Worm (Caenorhabditis elegans) whole organism, L1 larva: ENCODE measurements around the gene rps-11.

Experiments used
- F16B12.6 ChIP-seq: fragments of 150-350 bp; optimal IDR thresholded peaks from 2 replicates; lab custom pipeline; 2014; ENCODE audit warnings: missing biosample characterization, missing genetic modification characterization
- ama-1 ChIP-seq: fragments of 150-350 bp; optimal IDR thresholded peaks from 2 replicates; lab custom pipeline; 2014
- blmp-1 ChIP-seq: fragments of 150-350 bp; optimal IDR thresholded peaks from 2 replicates; lab custom pipeline; 2014; ENCODE audit warnings: missing biosample characterization, missing genetic modification characterization
- ceh-63 ChIP-seq: fragments of 200-800 bp; sonication (Bioruptor generic); optimal IDR thresholded peaks from 2 replicates; lab custom pipeline; 2018; ENCODE audit warnings: mild to moderate bottlenecking, missing genetic modification characterization, missing compliant biosample characterization
- ceh-88 ChIP-seq: fragments of 200-800 bp; sonication (Bioruptor generic); IDR thresholded peaks from 2 replicates; pipeline ENCODE4 v1.3.6; 2022; ENCODE audit warnings: missing genetic modification characterization, missing compliant biosample characterization
- ceh-90 ChIP-seq: sonication (generic microtip); optimal IDR thresholded peaks from 2 replicates; lab custom pipeline; 2016; ENCODE audit warnings: missing genetic modification characterization, missing compliant biosample characterization
- ces-1 ChIP-seq: fragments of 150-350 bp; optimal IDR thresholded peaks from 2 replicates; lab custom pipeline; 2014; ENCODE audit warnings: missing biosample characterization, missing genetic modification reagents, missing genetic modification characterization
- dpl-1 ChIP-seq, 3 experiments: fragments of 150-350 bp in 2 of 3; sonication (generic microtip) in 1 of 3; optimal IDR thresholded peaks; 2 replicates each; lab custom pipeline; 2014 to 2017; ENCODE audit warnings: missing biosample characterization in 3 of 3, missing genetic modification characterization in 3 of 3, missing genetic modification reagents in 3 of 3
- efl-1 ChIP-seq, 4 experiments: fragments of 150-350 bp; optimal IDR thresholded peaks in 3 of 4; peaks in 1 of 4; 1 replicate in 1 of 4; 2 replicates in 3 of 4; lab custom pipeline; 2014; ENCODE audit warnings: missing biosample characterization in 2 of 4, missing genetic modification characterization in 2 of 4, missing genetic modification reagents in 2 of 4
- egl-13 ChIP-seq: sonication (generic microtip); optimal IDR thresholded peaks from 2 replicates; lab custom pipeline; 2016; ENCODE audit warnings: missing genotype, missing genetic modification reagents, missing genetic modification characterization, missing compliant biosample characterization
- egl-27 ChIP-seq, 2 experiments: fragments of 150-350 bp in 1 of 2; sonication (generic microtip); optimal IDR thresholded peaks; 3 replicates each; lab custom pipeline; 2017 to 2018; ENCODE audit warnings: missing biosample characterization in 2 of 2, missing genetic modification characterization in 2 of 2, missing genetic modification reagents in 2 of 2
- elt-2 ChIP-seq: sonication (generic microtip); optimal IDR thresholded peaks from 2 replicates; lab custom pipeline; 2016; ENCODE audit warnings: missing genetic modification characterization, mild to moderate bottlenecking, inconsistent platforms, missing compliant biosample characterization, missing genetic modification reagents
- elt-3 ChIP-seq, 6 experiments: fragments of 150-350 bp in 1 of 6; sonication (generic microtip); optimal IDR thresholded peaks; 2 replicates each; lab custom pipeline; 2017 to 2018; ENCODE audit warnings: missing biosample characterization in 6 of 6, missing genetic modification characterization in 6 of 6, inconsistent platforms in 1 of 6
- ets-5 ChIP-seq: fragments of 200-800 bp; sonication (Bioruptor generic); IDR thresholded peaks from 2 replicates; pipeline ENCODE4 v1.3.6; 2022; ENCODE audit warnings: missing genetic modification characterization, missing compliant biosample characterization
- fkh-10 ChIP-seq: sonication (generic microtip); optimal IDR thresholded peaks from 2 replicates; lab custom pipeline; 2017; ENCODE audit warnings: missing biosample characterization, missing genetic modification reagents, missing genetic modification characterization
- fkh-4 ChIP-seq: sonication (generic microtip); optimal IDR thresholded peaks from 2 replicates; lab custom pipeline; 2016; ENCODE audit warnings: missing compliant biosample characterization, missing genetic modification characterization, borderline replicate concordance
- fos-1 ChIP-seq: fragments of 150-350 bp; optimal IDR thresholded peaks from 2 replicates; lab custom pipeline; 2014; ENCODE audit warnings: missing biosample characterization, missing genetic modification characterization
- hlh-4 ChIP-seq: sonication (generic microtip); optimal IDR thresholded peaks from 2 replicates; lab custom pipeline; 2016; ENCODE audit warnings: mild to moderate bottlenecking, missing genetic modification characterization, missing compliant biosample characterization
- jun-1 ChIP-seq: fragments of 150-350 bp; optimal IDR thresholded peaks from 2 replicates; lab custom pipeline; 2014; ENCODE audit warnings: missing biosample characterization, missing genetic modification reagents, missing genetic modification characterization
- lin-35 ChIP-seq, 2 experiments: fragments of 150-350 bp; optimal IDR thresholded peaks; 2 replicates each; lab custom pipeline; 2014; ENCODE audit warnings: missing biosample characterization in 2 of 2, missing genetic modification characterization in 2 of 2, missing genetic modification reagents in 2 of 2
- lsy-2 ChIP-seq, 2 experiments: fragments of 150-350 bp; optimal IDR thresholded peaks; 2 replicates each; lab custom pipeline; 2014; ENCODE audit warnings: missing biosample characterization in 2 of 2, missing genetic modification characterization in 2 of 2
- mab-9 ChIP-seq: fragments of 200-800 bp; sonication (Bioruptor generic); IDR thresholded peaks from 2 replicates; pipeline ENCODE4 v1.3.6; 2022; ENCODE audit warnings: missing genetic modification reagents, missing genetic modification characterization, missing compliant biosample characterization
- mdl-1 ChIP-seq, 2 experiments: fragments of 150-350 bp; optimal IDR thresholded peaks; 2 replicates each; lab custom pipeline; 2014 to 2017; ENCODE audit warnings: missing biosample characterization in 2 of 2, missing genetic modification characterization in 2 of 2, inconsistent platforms in 1 of 2
- mef-2 ChIP-seq: fragments of 150-350 bp; optimal IDR thresholded peaks from 2 replicates; lab custom pipeline; 2014; ENCODE audit warnings: missing biosample characterization, missing genetic modification characterization
- mep-1 ChIP-seq: fragments of 150-350 bp; optimal IDR thresholded peaks from 2 replicates; lab custom pipeline; 2014; ENCODE audit warnings: missing biosample characterization, missing genetic modification characterization
- nhr-12 ChIP-seq: sonication (generic microtip); optimal IDR thresholded peaks from 2 replicates; lab custom pipeline; 2017; ENCODE audit warnings: missing biosample characterization, missing genetic modification characterization
- nhr-237 ChIP-seq: fragments of 150-350 bp; optimal IDR thresholded peaks from 2 replicates; lab custom pipeline; 2014; ENCODE audit warnings: missing biosample characterization, missing genetic modification characterization
- nhr-28 ChIP-seq: fragments of 150-350 bp; optimal IDR thresholded peaks from 2 replicates; lab custom pipeline; 2014; ENCODE audit warnings: missing biosample characterization, missing genetic modification characterization
- nhr-47 ChIP-seq: sonication (generic microtip); optimal IDR thresholded peaks from 2 replicates; lab custom pipeline; 2016; ENCODE audit warnings: mild to moderate bottlenecking, missing genetic modification characterization, moderate library complexity, missing compliant biosample characterization
- nhr-71 ChIP-seq: sonication (generic microtip); optimal IDR thresholded peaks from 2 replicates; lab custom pipeline; 2016; ENCODE audit warnings: mild to moderate bottlenecking, missing genetic modification characterization, moderate library complexity, missing compliant biosample characterization
- nhr-90 ChIP-seq: sonication (generic microtip); optimal IDR thresholded peaks from 2 replicates; lab custom pipeline; 2016; ENCODE audit warnings: mild to moderate bottlenecking, missing genetic modification characterization, missing compliant biosample characterization; ENCODE audit not compliant: poor library complexity
- pax-3 ChIP-seq: fragments of 200-800 bp; sonication (Bioruptor generic); optimal IDR thresholded peaks from 2 replicates; lab custom pipeline; 2018; ENCODE audit warnings: mild to moderate bottlenecking, missing genetic modification characterization, moderate library complexity, missing compliant biosample characterization
- rnt-1 ChIP-seq: sonication (generic microtip); optimal IDR thresholded peaks from 2 replicates; lab custom pipeline; 2016; ENCODE audit warnings: mild to moderate bottlenecking, missing genetic modification characterization, moderate library complexity, missing compliant biosample characterization
- snpc-4 ChIP-seq: fragments of 150-350 bp; optimal IDR thresholded peaks from 2 replicates; lab custom pipeline; 2014; ENCODE audit warnings: missing biosample characterization, missing genetic modification characterization
- sptf-1 ChIP-seq: fragments of 150-350 bp; optimal IDR thresholded peaks from 2 replicates; lab custom pipeline; 2014; ENCODE audit warnings: missing biosample characterization, missing genetic modification characterization
- sup-37 ChIP-seq: fragments of 200-800 bp; sonication (Bioruptor generic); optimal IDR thresholded peaks from 2 replicates; lab custom pipeline; 2018; ENCODE audit warnings: mild to moderate bottlenecking, missing genetic modification characterization, missing compliant biosample characterization
- swsn-7 ChIP-seq: sonication (generic microtip); optimal IDR thresholded peaks from 2 replicates; lab custom pipeline; 2016; ENCODE audit warnings: missing genetic modification characterization, missing compliant biosample characterization
- tbx-2 ChIP-seq: sonication (generic microtip); optimal IDR thresholded peaks from 2 replicates; lab custom pipeline; 2016; ENCODE audit warnings: missing genetic modification characterization, missing compliant biosample characterization
- tlp-1 ChIP-seq: fragments of 150-350 bp; optimal IDR thresholded peaks from 2 replicates; lab custom pipeline; 2014; ENCODE audit warnings: missing biosample characterization, missing genetic modification characterization
- unc-130 ChIP-seq: fragments of 150-350 bp; optimal IDR thresholded peaks from 2 replicates; lab custom pipeline; 2017; ENCODE audit warnings: missing biosample characterization, missing genetic modification characterization, inconsistent platforms
- unc-98 ChIP-seq: fragments of 200-800 bp; sonication (Bioruptor generic); IDR thresholded peaks from 2 replicates; pipeline ENCODE4 v1.3.6; 2022; ENCODE audit warnings: missing genetic modification characterization, missing compliant biosample characterization
- zag-1 ChIP-seq: fragments of 150-350 bp; optimal IDR thresholded peaks from 2 replicates; lab custom pipeline; 2014; ENCODE audit warnings: missing biosample characterization, missing genetic modification characterization
- zip-4 ChIP-seq: fragments of 200-800 bp; sonication (Bioruptor generic); optimal IDR thresholded peaks from 2 replicates; lab custom pipeline; 2018; ENCODE audit warnings: mild to moderate bottlenecking, missing genetic modification characterization, moderate library complexity, missing compliant biosample characterization

Gene rps-11

ce11 chrIV:11594191-11594673, 8.2 kb upstream of the rps-11 start, which contains the start of gene mig-38 (continued):
- TF ChIP-seq fos-1 (tag; lab: Kevin White, UChicago) (no peak), egl-27 (tag; optimal IDR thresholded peaks at IDR 0.05; lab: Kevin White, UChicago) (no peak)
- TF ChIP-seq, all 84 proteins: peak for 36

DNA sequence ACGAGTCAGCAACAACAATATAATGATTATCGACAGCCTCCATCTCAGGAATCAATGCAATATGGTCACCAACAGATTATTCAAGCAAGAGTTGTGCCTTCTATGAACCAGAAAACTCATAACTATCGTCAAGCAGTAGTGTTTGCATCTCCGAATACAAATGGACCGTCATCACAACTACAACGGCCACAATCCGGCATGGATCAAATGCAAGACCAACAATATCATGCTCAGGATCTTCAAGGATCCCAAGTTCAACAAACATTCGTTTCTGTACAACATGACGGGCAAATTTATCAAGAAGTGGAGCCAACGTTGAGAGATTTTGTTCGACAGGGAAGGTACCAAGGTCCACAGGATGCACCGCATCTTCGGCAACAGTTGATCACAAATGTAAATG, 5.4 kb upstream of the rps-11 start:
- no peak for TF ChIP-seq nhr-71 (tag; lab: Kevin White, UChicago)
- TF ChIP-seq fkh-4 (tag; lab: Kevin White, UChicago): no peak
- no peak for TF ChIP-seq elt-2 (tag; lab: Kevin White, UChicago)
- no peak for TF ChIP-seq lsy-2 (tag; optimal IDR thresholded peaks at IDR 0.05; lab: Kevin White, UChicago)
- no peak for TF ChIP-seq blmp-1 (tag; lab: Kevin White, UChicago)
- TF ChIP-seq pax-3 (tag; lab: Kevin White, UChicago): no peak
- TF ChIP-seq egl-13 (tag; lab: Kevin White, UChicago): no peak
- no peak for TF ChIP-seq zip-4 (GFP tag; lab: Kevin White, UChicago)
- no peak for TF ChIP-seq hlh-4
- no peak for TF ChIP-seq nhr-90 (tag; lab: Kevin White, UChicago)

- peak; percentile 3 for TF ChIP-seq rnt-1 (tag; lab: Kevin White, UChicago)
- no peak for TF ChIP-seq sup-37 (GFP tag; lab: Kevin White, UChicago)
- peak; percentile 27 for TF ChIP-seq blmp-1 (tag; lab: Kevin White, UChicago)
- TF ChIP-seq mdl-1 (tag; optimal IDR thresholded peaks at IDR 0.05; lab: Kevin White, UChicago): no peak
- TF ChIP-seq fkh-10 (GFP tag; lab: Kevin White, UChicago): no peak
- TF ChIP-seq, all 84 proteins: peak for 2
These were observed 2.7 kb upstream of the rps-11 start for ce11 chrIV:11599717-11600116.

DNA sequence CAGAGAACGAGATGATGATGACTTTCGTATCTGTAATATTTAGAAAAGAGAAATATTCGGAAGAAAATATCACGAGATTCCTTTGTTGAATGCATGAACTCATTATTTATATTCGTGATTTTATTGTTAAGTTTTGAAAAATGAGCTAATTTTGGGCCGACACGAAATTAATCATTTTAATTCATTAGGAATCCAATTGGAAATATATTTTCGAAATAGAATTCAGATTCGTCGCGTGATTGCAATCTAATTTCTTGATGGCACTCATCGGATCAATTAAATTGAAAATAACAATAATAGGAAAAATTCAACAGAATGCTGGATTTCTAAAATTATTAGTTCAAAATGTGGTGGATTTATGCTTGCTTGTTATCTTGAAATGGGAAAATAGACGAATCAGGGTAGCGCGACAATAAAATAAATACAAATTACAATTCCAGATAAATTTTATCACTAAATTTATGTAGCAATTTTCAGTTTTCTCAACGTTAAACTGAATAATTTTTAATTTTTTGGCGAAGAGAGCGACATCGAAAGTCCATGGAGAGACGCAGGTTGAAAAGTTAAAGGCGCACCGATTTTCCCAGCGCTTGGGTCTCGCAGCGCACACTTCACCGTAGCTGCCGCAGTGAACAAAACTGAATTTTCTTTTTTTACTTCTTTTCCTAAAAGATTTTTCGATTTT, 578 bp upstream of the rps-11 start:
- peak; percentile 25 for TF ChIP-seq zag-1 (tag; lab: Kevin White, UChicago)
- no peak for TF ChIP-seq ets-5 (GFP tag; lab: Robert Waterston, UW)
- TF ChIP-seq F16B12.6 (tag; lab: Kevin White, UChicago): peak; percentile 22
- TF ChIP-seq mdl-1 (tag; optimal IDR thresholded peaks at IDR 0.05; lab: Kevin White, UChicago): peak in 1 of 2 experiments; percentile 60
- TF ChIP-seq ceh-63 (GFP tag; lab: Kevin White, UChicago): no peak
- TF ChIP-seq nhr-47: peak; percentile 81
- peak in 1 of 6 experiments; percentile 52 for TF ChIP-seq elt-3 (tag; optimal IDR thresholded peaks at IDR 0.05; lab: Kevin White, UChicago)
- TF ChIP-seq fkh-10 (GFP tag; lab: Kevin White, UChicago): no peak
- peak; percentile 50 for TF ChIP-seq jun-1
- TF ChIP-seq mab-9 (GFP tag; lab: Robert Waterston, UW): no peak
- TF ChIP-seq tlp-1 (tag; lab: Kevin White, UChicago): no peak
- peak; percentile 12 for TF ChIP-seq nhr-237 (tag; lab: Kevin White, UChicago)
- peak; percentile 79 to 97 for TF ChIP-seq lsy-2 (tag; optimal IDR thresholded peaks at IDR 0.05; lab: Kevin White, UChicago)
- TF ChIP-seq mep-1: peak; percentile 63
- TF ChIP-seq zip-4 (GFP tag; lab: Kevin White, UChicago): no peak
- TF ChIP-seq efl-1 (optimal IDR thresholded peaks at IDR 0.05; lab: Kevin White, UChicago): peak; percentile 76 to 84
- peak; percentile 71 to 97 for TF ChIP-seq efl-1 (GFP tag; optimal IDR thresholded peaks at IDR 0.05 in 1 of 2; lab: Kevin White, UChicago)
- peak; percentile 6 for TF ChIP-seq mef-2 (tag; lab: Kevin White, UChicago)
- TF ChIP-seq snpc-4 (tag; lab: Kevin White, UChicago): peak; percentile 52
- TF ChIP-seq unc-98 (GFP tag; lab: Robert Waterston, UW): no peak
- peak; percentile 27 for TF ChIP-seq ama-1 (lab: Kevin White, UChicago)
- no peak for TF ChIP-seq nhr-28 (tag; lab: Kevin White, UChicago)
- TF ChIP-seq swsn-7 (tag; lab: Kevin White, UChicago): peak; percentile 75
- peak; percentile 72 for TF ChIP-seq tbx-2 (tag; lab: Kevin White, UChicago)
- TF ChIP-seq sptf-1: no peak
- TF ChIP-seq lin-35 (GFP tag; optimal IDR thresholded peaks at IDR 0.05; lab: Kevin White, UChicago): peak; percentile 78 to 84
- no peak for TF ChIP-seq ceh-90 (tag; lab: Kevin White, UChicago)
- TF ChIP-seq ces-1 (GFP tag; lab: Kevin White, UChicago): no peak
- peak; percentile 57 to 72 (median 66) for TF ChIP-seq dpl-1 (GFP tag; optimal IDR thresholded peaks at IDR 0.05; lab: Kevin White, UChicago)
- TF ChIP-seq hlh-4: no peak
- no peak for TF ChIP-seq nhr-12
- no peak for TF ChIP-seq ceh-88 (GFP tag; lab: Robert Waterston, UW)
- peak; percentile 80 for TF ChIP-seq rnt-1 (tag; lab: Kevin White, UChicago)
- TF ChIP-seq blmp-1 (tag; lab: Kevin White, UChicago): peak; percentile 68
- peak; percentile 56 for TF ChIP-seq unc-130
